Worm (Caenorhabditis elegans) whole organism, L1 larva: ENCODE measurements around the gene C53A5.2.

Experiments used
- C34B4.2 ChIP-seq: sonication (generic microtip); optimal IDR thresholded peaks from 2 replicates; lab custom pipeline; 2017; ENCODE audit warnings: mild to moderate bottlenecking, missing genetic modification characterization, missing compliant biosample characterization
- Y116A8C.19 ChIP-seq: sonication (generic microtip); optimal IDR thresholded peaks from 2 replicates; lab custom pipeline; 2016; ENCODE audit warnings: missing compliant biosample characterization, missing genetic modification characterization, borderline replicate concordance
- alr-1 ChIP-seq: fragments of 200-800 bp; sonication (Bioruptor generic); optimal IDR thresholded peaks from 2 replicates; lab custom pipeline; 2018; ENCODE audit warnings: borderline replicate concordance, mild to moderate bottlenecking, missing genetic modification characterization, missing compliant biosample characterization
- blmp-1 ChIP-seq: fragments of 150-350 bp; optimal IDR thresholded peaks from 2 replicates; lab custom pipeline; 2014; ENCODE audit warnings: missing biosample characterization, missing genetic modification characterization
- ceh-82 ChIP-seq, 3 experiments: fragments of 150-350 bp in 1 of 3; sonication (generic microtip) in 2 of 3; optimal IDR thresholded peaks; 2 replicates each; lab custom pipeline; 2014 to 2017; ENCODE audit warnings: missing biosample characterization in 3 of 3, missing genetic modification characterization in 3 of 3
- ceh-88 ChIP-seq: fragments of 200-800 bp; sonication (Bioruptor generic); IDR thresholded peaks from 2 replicates; pipeline ENCODE4 v1.3.6; 2022; ENCODE audit warnings: missing genetic modification characterization, missing compliant biosample characterization
- efl-1 ChIP-seq, 4 experiments: fragments of 150-350 bp; optimal IDR thresholded peaks in 3 of 4; peaks in 1 of 4; 1 replicate in 1 of 4; 2 replicates in 3 of 4; lab custom pipeline; 2014; ENCODE audit warnings: missing biosample characterization in 2 of 4, missing genetic modification characterization in 2 of 4, missing genetic modification reagents in 2 of 4
- egl-27 ChIP-seq, 2 experiments: fragments of 150-350 bp in 1 of 2; sonication (generic microtip); optimal IDR thresholded peaks; 3 replicates each; lab custom pipeline; 2017 to 2018; ENCODE audit warnings: missing biosample characterization in 2 of 2, missing genetic modification characterization in 2 of 2, missing genetic modification reagents in 2 of 2
- elt-3 ChIP-seq, 6 experiments: fragments of 150-350 bp in 1 of 6; sonication (generic microtip); optimal IDR thresholded peaks; 2 replicates each; lab custom pipeline; 2017 to 2018; ENCODE audit warnings: missing biosample characterization in 6 of 6, missing genetic modification characterization in 6 of 6, inconsistent platforms in 1 of 6
- fkh-4 ChIP-seq: sonication (generic microtip); optimal IDR thresholded peaks from 2 replicates; lab custom pipeline; 2016; ENCODE audit warnings: missing compliant biosample characterization, missing genetic modification characterization, borderline replicate concordance
- hpl-2 ChIP-seq: fragments of 150-350 bp; optimal IDR thresholded peaks from 2 replicates; lab custom pipeline; 2014; ENCODE audit warnings: missing biosample characterization, missing genetic modification reagents, missing genetic modification characterization
- jun-1 ChIP-seq: fragments of 150-350 bp; optimal IDR thresholded peaks from 2 replicates; lab custom pipeline; 2014; ENCODE audit warnings: missing biosample characterization, missing genetic modification reagents, missing genetic modification characterization
- lin-14 ChIP-seq: fragments of 200-800 bp; sonication (Bioruptor generic); optimal IDR thresholded peaks from 2 replicates; lab custom pipeline; 2018; ENCODE audit warnings: mild to moderate bottlenecking, missing genetic modification characterization, moderate library complexity, missing compliant biosample characterization
- lin-15B ChIP-seq: fragments of 150-350 bp; sonication (generic microtip); optimal IDR thresholded peaks from 3 replicates; lab custom pipeline; 2014; ENCODE audit warnings: missing biosample characterization, missing genetic modification characterization
- lin-35 ChIP-seq, 2 experiments: fragments of 150-350 bp; optimal IDR thresholded peaks; 2 replicates each; lab custom pipeline; 2014; ENCODE audit warnings: missing biosample characterization in 2 of 2, missing genetic modification characterization in 2 of 2, missing genetic modification reagents in 2 of 2
- lir-3 ChIP-seq: sonication (generic microtip); optimal IDR thresholded peaks from 2 replicates; lab custom pipeline; 2016; ENCODE audit warnings: mild to moderate bottlenecking, missing genetic modification characterization, moderate library complexity, missing compliant biosample characterization; ENCODE audit not compliant: poor library complexity
- lsy-2 ChIP-seq, 2 experiments: fragments of 150-350 bp; optimal IDR thresholded peaks; 2 replicates each; lab custom pipeline; 2014; ENCODE audit warnings: missing biosample characterization in 2 of 2, missing genetic modification characterization in 2 of 2
- mdl-1 ChIP-seq, 2 experiments: fragments of 150-350 bp; optimal IDR thresholded peaks; 2 replicates each; lab custom pipeline; 2014 to 2017; ENCODE audit warnings: missing biosample characterization in 2 of 2, missing genetic modification characterization in 2 of 2, inconsistent platforms in 1 of 2
- mep-1 ChIP-seq: fragments of 150-350 bp; optimal IDR thresholded peaks from 2 replicates; lab custom pipeline; 2014; ENCODE audit warnings: missing biosample characterization, missing genetic modification characterization
- nhr-19 ChIP-seq: fragments of 200-800 bp; sonication (Bioruptor generic); conservative IDR thresholded peaks from 2 replicates; pipeline ENCODE4 v1.3.6; 2022; ENCODE audit warnings: missing genetic modification characterization, missing compliant biosample characterization
- nhr-20 ChIP-seq: sonication (generic microtip); optimal IDR thresholded peaks from 2 replicates; lab custom pipeline; 2016; ENCODE audit warnings: mild to moderate bottlenecking, missing genetic modification characterization, missing compliant biosample characterization
- nhr-84 ChIP-seq: sonication (generic microtip); optimal IDR thresholded peaks from 2 replicates; lab custom pipeline; 2017; ENCODE audit warnings: missing biosample characterization, missing genetic modification characterization
- nhr-85 ChIP-seq: sonication (generic microtip); peaks from one replicate; lab custom pipeline; 2016; ENCODE audit warnings: missing genetic modification characterization, inconsistent platforms, missing compliant biosample characterization
- pag-3 ChIP-seq: sonication (generic microtip); optimal IDR thresholded peaks from 2 replicates; lab custom pipeline; 2017; ENCODE audit warnings: missing genetic modification characterization, mild to moderate bottlenecking, missing compliant biosample characterization, antibody characterized with exemption, borderline replicate concordance; ENCODE audit not compliant: insufficient read depth
- pax-3 ChIP-seq: fragments of 200-800 bp; sonication (Bioruptor generic); optimal IDR thresholded peaks from 2 replicates; lab custom pipeline; 2018; ENCODE audit warnings: mild to moderate bottlenecking, missing genetic modification characterization, moderate library complexity, missing compliant biosample characterization
- skn-1 ChIP-seq: fragments of 150-350 bp; optimal IDR thresholded peaks from 2 replicates; lab custom pipeline; 2014; ENCODE audit warnings: missing biosample characterization, missing genetic modification characterization
- snu-23 ChIP-seq: sonication (generic microtip); optimal IDR thresholded peaks from 2 replicates; lab custom pipeline; 2016; ENCODE audit warnings: missing genetic modification characterization, missing compliant biosample characterization
- sptf-1 ChIP-seq: fragments of 150-350 bp; optimal IDR thresholded peaks from 2 replicates; lab custom pipeline; 2014; ENCODE audit warnings: missing biosample characterization, missing genetic modification characterization
- sup-37 ChIP-seq: fragments of 200-800 bp; sonication (Bioruptor generic); optimal IDR thresholded peaks from 2 replicates; lab custom pipeline; 2018; ENCODE audit warnings: mild to moderate bottlenecking, missing genetic modification characterization, missing compliant biosample characterization
- tbx-2 ChIP-seq: sonication (generic microtip); optimal IDR thresholded peaks from 2 replicates; lab custom pipeline; 2016; ENCODE audit warnings: missing genetic modification characterization, missing compliant biosample characterization

Gene C53A5.2

ce11 chrV:14499074-14499864 lies 23.7 kb downstream of the C53A5.2 start:
- TF ChIP-seq efl-1 (optimal IDR thresholded peaks at IDR 0.05; lab: Kevin White, UChicago) = no peak
- peak in 1 of 2 experiments; percentile 91 for TF ChIP-seq efl-1 (GFP tag; optimal IDR thresholded peaks at IDR 0.05 in 1 of 2; lab: Kevin White, UChicago)
- no peak for TF ChIP-seq lin-15B (tag; lab: Kevin White, UChicago)
- TF ChIP-seq mep-1 (tag; lab: Kevin White, UChicago) = peak; percentile 45
- TF ChIP-seq lin-35 (GFP tag; optimal IDR thresholded peaks at IDR 0.05; lab: Kevin White, UChicago) = peak in 1 of 2 experiments; percentile 46
- TF ChIP-seq lin-14 (GFP tag; lab: Kevin White, UChicago) = peak; percentile 59
- no peak for TF ChIP-seq C34B4.2 (tag; lab: Kevin White, UChicago)
- no peak for TF ChIP-seq Y116A8C.19 (tag; lab: Kevin White, UChicago)
- TF ChIP-seq lsy-2 (tag; optimal IDR thresholded peaks at IDR 0.05; lab: Kevin White, UChicago) = peak in 1 of 2 experiments; percentile 22
- peak in 2 of 6 experiments; percentile 47 to 65 for TF ChIP-seq elt-3 (tag; optimal IDR thresholded peaks at IDR 0.05; lab: Kevin White, UChicago)
- no peak for TF ChIP-seq pax-3
- no peak for TF ChIP-seq sptf-1
- TF ChIP-seq nhr-85 (tag; lab: Kevin White, UChicago) = peak; percentile 83
- TF ChIP-seq blmp-1 (tag; lab: Kevin White, UChicago) = peak; percentile 44
- peak; percentile 39 for TF ChIP-seq nhr-20 (tag; lab: Kevin White, UChicago)
- peak; percentile 42 for TF ChIP-seq skn-1 (tag; lab: Kevin White, UChicago)
- peak; percentile 17 for TF ChIP-seq snu-23

DNA sequence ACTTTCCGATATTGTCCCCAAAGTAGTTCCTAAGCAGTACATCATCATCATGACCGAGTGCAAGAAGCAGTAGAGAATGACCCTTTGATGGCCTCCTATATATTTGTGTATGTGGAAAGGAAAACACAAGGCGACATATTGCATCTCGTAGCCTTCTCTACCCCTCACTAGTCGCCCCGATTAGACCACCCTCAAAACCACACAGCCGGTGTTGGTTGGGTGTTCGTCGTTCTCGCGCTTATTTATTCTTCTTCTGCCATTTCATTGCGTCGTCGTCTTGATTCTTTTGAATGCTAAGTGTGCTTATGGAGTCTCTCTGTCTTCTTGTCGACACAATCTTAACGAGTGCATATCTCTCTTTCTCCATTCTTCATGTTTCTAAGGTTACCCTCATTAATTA lies 24.8 kb downstream of the C53A5.2 start:
- TF ChIP-seq blmp-1 (tag; lab: Kevin White, UChicago) = peak; percentile 2
- TF ChIP-seq hpl-2 (GFP tag; lab: Kevin White, UChicago) = no peak
- TF ChIP-seq efl-1 (optimal IDR thresholded peaks at IDR 0.05; lab: Kevin White, UChicago) = no peak
- peak in 1 of 2 experiments; percentile 50 for TF ChIP-seq efl-1 (GFP tag; optimal IDR thresholded peaks at IDR 0.05 in 1 of 2; lab: Kevin White, UChicago)

DNA sequence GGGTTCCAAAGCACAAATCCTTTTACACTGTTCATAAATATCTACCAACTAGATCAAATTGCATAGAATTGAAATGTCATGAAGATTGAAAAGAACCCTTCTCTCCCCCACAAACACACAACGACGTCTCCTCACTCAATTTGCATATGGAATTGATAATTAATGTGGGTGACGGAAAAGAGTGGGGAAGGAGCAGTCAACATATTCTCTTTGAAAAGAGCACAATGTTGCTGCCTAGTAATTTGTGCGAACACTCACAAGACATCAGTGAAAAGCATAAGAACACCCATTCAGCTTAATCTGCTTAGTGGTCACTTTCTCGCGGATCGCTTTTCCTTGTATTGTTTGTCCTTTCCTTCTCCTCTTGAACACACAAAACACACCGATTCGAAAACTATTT lies 26.6 kb downstream of the C53A5.2 start:
- peak; percentile 34 for TF ChIP-seq nhr-85 (tag; lab: Kevin White, UChicago)
- TF ChIP-seq fkh-4 (tag; lab: Kevin White, UChicago) = no peak
- TF ChIP-seq pax-3 = no peak

ce11 chrV:14495493-14495892 lies 27.5 kb downstream of the C53A5.2 start:
- TF ChIP-seq blmp-1 (tag; lab: Kevin White, UChicago) (peak; percentile 94), lir-3 (tag; lab: Kevin White, UChicago) (no peak), C34B4.2 (tag; lab: Kevin White, UChicago) (no peak), alr-1 (tag; lab: Kevin White, UChicago) (no peak), nhr-19 (GFP tag; lab: Robert Waterston, UW) (no peak), lin-35 (GFP tag; optimal IDR thresholded peaks at IDR 0.05; lab: Kevin White, UChicago) (no peak), lin-14 (GFP tag; lab: Kevin White, UChicago) (peak; percentile 51)

- TF ChIP-seq lin-14 (GFP tag; lab: Kevin White, UChicago) = no peak
- TF ChIP-seq ceh-88 = no peak
- TF ChIP-seq pag-3 (tag; lab: Kevin White, UChicago) = no peak
- no peak for TF ChIP-seq ceh-82 (tag; optimal IDR thresholded peaks at IDR 0.05; lab: Kevin White, UChicago)
- no peak for TF ChIP-seq jun-1 (tag; lab: Kevin White, UChicago)
- no peak for TF ChIP-seq nhr-19 (GFP tag; lab: Robert Waterston, UW)
- TF ChIP-seq hpl-2 (GFP tag; lab: Kevin White, UChicago) = no peak
- no peak for TF ChIP-seq nhr-84
- TF ChIP-seq tbx-2 (tag; lab: Kevin White, UChicago) = no peak
- no peak for TF ChIP-seq sup-37
- no peak for TF ChIP-seq egl-27 (tag; optimal IDR thresholded peaks at IDR 0.05; lab: Kevin White, UChicago)
- no peak for TF ChIP-seq mdl-1 (tag; optimal IDR thresholded peaks at IDR 0.05; lab: Kevin White, UChicago)
Observed at ce11 chrV:14493665-14494064, 29.3 kb downstream of the C53A5.2 start.
